Worm (Caenorhabditis elegans): ENCODE results near the gene C25F9.15.

Gene C25F9.15

DNA sequence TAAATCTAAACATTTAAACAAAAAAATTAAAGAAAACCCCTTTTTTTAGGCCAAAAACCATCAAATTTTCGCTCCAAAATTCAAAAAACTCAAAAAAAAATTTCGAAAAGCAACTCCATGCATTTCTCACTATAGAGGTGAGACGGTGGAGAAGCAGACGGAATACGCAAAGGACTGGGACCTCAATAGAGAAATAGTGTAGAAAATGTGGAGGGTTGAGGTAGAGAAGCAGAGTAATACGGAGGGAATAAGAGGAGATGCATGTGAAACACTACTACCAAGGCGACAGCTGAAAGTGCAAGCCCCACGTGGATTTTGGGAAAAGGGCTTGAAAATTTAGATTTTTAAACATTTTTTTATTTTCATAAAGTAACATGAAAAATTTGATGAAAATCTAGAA is 26.7 kb upstream of the C25F9.15 start:
- TF ChIP-seq hmg-1.1 (GFP tag; IDR thresholded peaks at IDR 0.05) (peak; percentile 22; the same call in 1 of the 2 replicates), dmd-6 (GFP tag; IDR thresholded peaks at IDR 0.05) (no peak), mdl-1 (tag; optimal IDR thresholded peaks at IDR 0.05) (peak in 1 of 2 experiments; percentile 26)

DNA sequence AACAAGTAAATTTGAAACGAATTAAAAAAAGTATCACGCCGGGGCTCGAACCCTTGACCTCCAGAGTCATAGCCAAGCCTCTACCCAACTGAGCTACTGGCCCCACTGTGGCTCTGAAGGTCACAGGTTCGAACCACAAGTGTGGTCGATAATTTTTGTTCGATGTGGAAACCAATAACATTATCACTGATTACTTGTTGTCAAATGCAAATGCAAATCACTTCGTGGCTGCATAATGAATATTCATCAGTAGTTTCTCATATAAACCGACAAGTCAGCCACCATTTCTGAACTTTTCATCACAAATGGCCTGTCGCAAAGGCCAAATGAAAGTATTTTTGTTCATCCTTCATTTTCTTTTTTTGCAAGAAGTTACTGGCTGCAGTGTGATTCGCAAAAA is 23.2 kb upstream of the C25F9.15 start, which contains the start of gene C25F9.8:
Gene C25F9.8 (plus strand): TSS at position 301 of the 400 bp plus-strand sequence.
- TF ChIP-seq ceh-62 (tag; optimal IDR thresholded peaks at IDR 0.05), result no peak
- no peak for TF ChIP-seq aly-2 (tag; optimal IDR thresholded peaks at IDR 0.05)
- no peak for TF ChIP-seq fos-1 (tag; optimal IDR thresholded peaks at IDR 0.05)
- no peak for TF ChIP-seq gei-8 (GFP tag; optimal IDR thresholded peaks at IDR 0.05)
- TF ChIP-seq ZK337.2 (GFP tag; IDR thresholded peaks at IDR 0.05), result no peak
- TF ChIP-seq snpc-1.2 (GFP tag; IDR thresholded peaks at IDR 0.05), result no peak
- no peak for TF ChIP-seq daf-19 (GFP tag; conservative IDR thresholded peaks at IDR 0.05)
- no peak for TF ChIP-seq nhr-102 (tag; optimal IDR thresholded peaks at IDR 0.05)
- TF ChIP-seq arid-1 (GFP tag; conservative IDR thresholded peaks at IDR 0.05), result no peak
- no peak for TF ChIP-seq nhr-10 (tag; optimal IDR thresholded peaks at IDR 0.05)
- TF ChIP-seq lin-1 (GFP tag; IDR thresholded peaks at IDR 0.05), result no peak
- no peak for TF ChIP-seq dpl-1 (GFP tag; optimal IDR thresholded peaks at IDR 0.05)
- no peak for TF ChIP-seq lim-7 (GFP tag; IDR thresholded peaks at IDR 0.05)
- TF ChIP-seq F44E2.7 (GFP tag; IDR thresholded peaks at IDR 0.05), result no peak
- no peak for TF ChIP-seq unc-130 (GFP tag; optimal IDR thresholded peaks at IDR 0.05)
- TF ChIP-seq hif-1 (tag; optimal IDR thresholded peaks at IDR 0.05), result no peak
- no peak for TF ChIP-seq fkh-10 (GFP tag; optimal IDR thresholded peaks at IDR 0.05)
- no peak for TF ChIP-seq sdz-12 (GFP tag; optimal IDR thresholded peaks at IDR 0.05)

DNA sequence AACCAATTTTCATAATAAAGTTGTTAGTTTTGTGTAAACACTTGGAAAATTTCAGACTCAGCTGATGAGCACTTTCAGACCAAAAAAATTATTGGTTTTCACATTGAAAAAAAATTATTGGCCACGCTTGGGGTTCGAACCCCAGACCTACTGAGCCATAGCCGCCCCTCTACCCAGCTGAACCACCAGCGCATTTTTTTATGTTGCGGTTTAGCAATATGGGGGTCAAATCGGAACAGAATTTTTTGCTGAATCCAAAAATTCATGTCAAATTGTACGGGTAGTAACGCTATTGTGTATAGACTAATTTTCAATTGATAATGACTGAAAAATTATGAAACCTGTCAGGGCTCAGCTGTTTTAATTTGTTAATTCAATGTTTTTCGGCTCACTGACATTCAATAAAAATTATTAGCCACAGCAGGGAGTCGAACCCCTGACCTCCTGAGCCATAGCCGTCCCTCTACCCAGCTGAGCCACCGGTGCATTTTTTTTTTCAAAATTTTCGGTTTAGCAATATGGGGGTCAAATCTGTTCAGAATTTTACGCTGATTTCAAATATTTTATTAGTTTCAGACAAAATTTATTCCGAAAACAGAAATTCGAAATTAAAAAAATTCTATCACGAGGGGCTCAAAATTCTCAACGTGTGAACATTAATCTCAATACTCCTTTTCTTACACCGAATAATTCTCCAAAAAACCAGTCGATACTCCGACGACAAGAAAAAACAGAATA is 21.2 kb upstream of the C25F9.15 start:
- TF ChIP-seq lin-38 (GFP tag; IDR thresholded peaks at IDR 0.05) (0 out of 2 replicates have a peak, but pooled peaks have one; percentile 34), unc-62 (GFP tag; optimal IDR thresholded peaks at IDR 0.05 in 1 of 2) (peak in 1 of 2 experiments; percentile 62), unc-62 (tag; optimal IDR thresholded peaks at IDR 0.05) (no peak), R02D3.7 (tag; optimal IDR thresholded peaks at IDR 0.05) (no peak)

DNA sequence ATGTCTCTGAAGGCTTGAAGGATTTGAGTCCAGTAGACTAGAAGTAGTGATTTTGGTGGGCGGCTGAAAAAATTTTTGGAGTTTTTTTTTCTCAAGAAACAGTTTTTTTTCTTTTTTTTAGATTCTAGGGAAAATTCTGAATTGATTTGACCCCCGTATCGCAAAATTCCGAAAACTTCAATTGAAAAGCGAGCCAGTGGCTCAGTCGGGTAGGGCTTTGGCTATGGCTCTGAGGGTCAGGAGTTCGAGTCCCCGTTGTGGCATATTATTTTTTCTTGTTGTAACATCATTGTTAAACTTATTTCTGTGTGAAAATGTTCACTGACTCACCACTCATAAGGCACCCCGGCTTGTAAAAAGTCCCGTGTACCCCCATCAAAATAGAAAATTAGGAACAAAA is 19.5 kb upstream of the C25F9.15 start:
- no peak for TF ChIP-seq rbr-2 (tag; optimal IDR thresholded peaks at IDR 0.05)
- TF ChIP-seq jun-1 (tag; optimal IDR thresholded peaks at IDR 0.05), result no peak
- TF ChIP-seq vab-7 (GFP tag; IDR thresholded peaks at IDR 0.05), result no peak
- no peak for TF ChIP-seq Y48G9A.11 (GFP tag; IDR thresholded peaks at IDR 0.05)
- TF ChIP-seq mxl-3 (GFP tag; optimal IDR thresholded peaks at IDR 0.05), result no peak
- TF ChIP-seq lir-3 (tag; optimal IDR thresholded peaks at IDR 0.05), result no peak
- TF ChIP-seq ZK337.2 (GFP tag; IDR thresholded peaks at IDR 0.05), result no peak
- TF ChIP-seq lin-15B (tag; optimal IDR thresholded peaks at IDR 0.05), result no peak
- no peak for TF ChIP-seq F37D6.2 (tag; optimal IDR thresholded peaks at IDR 0.05)
- no peak for TF ChIP-seq hlh-30 (tag; optimal IDR thresholded peaks at IDR 0.05; ENCODE audit: insufficient read depth)
- no peak for TF ChIP-seq spr-3 (GFP tag; optimal IDR thresholded peaks at IDR 0.05)
- no peak for TF ChIP-seq pha-4 (GFP tag; IDR thresholded peaks at IDR 0.05)
- TF ChIP-seq pha-4 (tag; optimal IDR thresholded peaks at IDR 0.05), result no peak
- no peak for TF ChIP-seq dmd-9 (GFP tag; IDR thresholded peaks at IDR 0.05)
- no peak for TF ChIP-seq ceh-82 (tag; optimal IDR thresholded peaks at IDR 0.05)
- no peak for TF ChIP-seq pqm-1 (tag; optimal IDR thresholded peaks at IDR 0.05)
- TF ChIP-seq mdl-1 (tag; optimal IDR thresholded peaks at IDR 0.05), result no peak
- no peak for TF ChIP-seq nhr-41 (GFP tag; IDR thresholded peaks at IDR 0.05)

Measured in whole organism, L4 larva.